Worm (Caenorhabditis elegans): ENCODE data around the gene egl-26.

DNA sequence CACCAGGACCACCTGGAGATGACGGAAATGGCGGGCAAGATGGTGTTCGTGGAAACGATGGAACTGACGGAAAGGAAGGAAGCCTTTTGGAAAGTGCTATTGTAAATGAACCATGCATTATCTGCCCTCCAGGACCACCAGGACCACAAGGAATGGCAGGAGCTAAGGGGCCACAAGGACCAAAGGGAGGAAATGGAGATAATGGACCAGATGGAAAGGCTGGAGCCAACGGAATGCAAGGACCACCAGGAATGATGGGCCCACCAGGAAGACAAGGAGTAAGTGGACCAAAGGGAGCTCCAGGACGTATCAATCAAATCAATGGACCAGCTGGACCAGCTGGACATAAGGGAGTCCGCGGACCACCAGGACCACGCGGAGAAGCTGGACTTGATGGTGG, 45.7 kb upstream of the egl-26 start:
- TF ChIP-seq lir-3 (tag; optimal IDR thresholded peaks at IDR 0.05; ENCODE audit: poor library complexity) (no peak), nhr-77 (tag; optimal IDR thresholded peaks at IDR 0.05) (no peak), mep-1 (tag; optimal IDR thresholded peaks at IDR 0.05) (no peak), nhr-76 (tag; optimal IDR thresholded peaks at IDR 0.05) (no peak), lin-39 (tag; optimal IDR thresholded peaks at IDR 0.05) (no peak)

All from whole organism, L1 larva.